Fruit fly (Drosophila melanogaster): ENCODE results near the gene CG32554.

Gene CG32554

dm6 chrX:17814783-17815182 is 37.7 kb downstream of the CG32554 start:
- peak; percentile 68 for TF ChIP-seq HLH106 (tag; optimal IDR thresholded peaks at IDR 0.05)
- TF ChIP-seq rgr (GFP tag; optimal IDR thresholded peaks at IDR 0.05): peak; percentile 65
- peak in 1 of 2 experiments; percentile 66 for TF ChIP-seq foxo (GFP tag; optimal IDR thresholded peaks at IDR 0.05)
- peak; percentile 62 for TF ChIP-seq br (GFP tag; optimal IDR thresholded peaks at IDR 0.05)
- TF ChIP-seq Jra (GFP tag; optimal IDR thresholded peaks at IDR 0.05): peak; percentile 57
- TF ChIP-seq dsf (GFP tag; optimal IDR thresholded peaks at IDR 0.05; ENCODE audit: borderline replicate concordance): no peak
- no peak for TF ChIP-seq Dfd (GFP tag; optimal IDR thresholded peaks at IDR 0.05)
- TF ChIP-seq Hnf4 (GFP tag; optimal IDR thresholded peaks at IDR 0.05): peak; percentile 72
- TF ChIP-seq N (GFP tag; optimal IDR thresholded peaks at IDR 0.05): no peak
- TF ChIP-seq sage (GFP tag; optimal IDR thresholded peaks at IDR 0.05): no peak
- no peak for TF ChIP-seq jim (GFP tag; optimal IDR thresholded peaks at IDR 0.05)
- TF ChIP-seq h (GFP tag; optimal IDR thresholded peaks at IDR 0.05): peak; percentile 70
- no peak for TF ChIP-seq sv (GFP tag; optimal IDR thresholded peaks at IDR 0.05)
- TF ChIP-seq brk (GFP tag; optimal IDR thresholded peaks at IDR 0.05): peak; percentile 59
- peak; percentile 72 for TF ChIP-seq ey (GFP tag; optimal IDR thresholded peaks at IDR 0.05)
- TF ChIP-seq CG9705 (GFP tag; optimal IDR thresholded peaks at IDR 0.05): no peak
- peak; percentile 85 for TF ChIP-seq OdsH (GFP tag; optimal IDR thresholded peaks at IDR 0.05)
- peak; percentile 33 for TF ChIP-seq woc (GFP tag; optimal IDR thresholded peaks at IDR 0.05)
- peak; percentile 68 for TF ChIP-seq fru (GFP tag; optimal IDR thresholded peaks at IDR 0.05)
- peak; percentile 37 for TF ChIP-seq dmrt93B (GFP tag; optimal IDR thresholded peaks at IDR 0.05)
- no peak for TF ChIP-seq CG32264 (GFP tag; optimal IDR thresholded peaks at IDR 0.05)
- TF ChIP-seq Sp1 (GFP tag; optimal IDR thresholded peaks at IDR 0.05): peak; percentile 71
- no peak for TF ChIP-seq Rel (GFP tag; optimal IDR thresholded peaks at IDR 0.05)
- no peak for TF ChIP-seq Rel (tag; optimal IDR thresholded peaks at IDR 0.05)
- peak; percentile 50 for TF ChIP-seq psq (GFP tag; optimal IDR thresholded peaks at IDR 0.05)
- no peak for TF ChIP-seq Abd-B (GFP tag; optimal IDR thresholded peaks at IDR 0.05)

dm6 chrX:17812193-17812592 is 40.3 kb downstream of the CG32554 start:
- TF ChIP-seq br (GFP tag; optimal IDR thresholded peaks at IDR 0.05): no peak
- TF ChIP-seq Rel (GFP tag; optimal IDR thresholded peaks at IDR 0.05): no peak
- no peak for TF ChIP-seq Rel (tag; optimal IDR thresholded peaks at IDR 0.05)
- TF ChIP-seq pan (optimal IDR thresholded peaks at IDR 0.05): no peak

- TF ChIP-seq psq (GFP tag; optimal IDR thresholded peaks at IDR 0.05): peak; percentile 28
- TF ChIP-seq HLH106 (tag; optimal IDR thresholded peaks at IDR 0.05): peak; percentile 61
- no peak for TF ChIP-seq woc (GFP tag; optimal IDR thresholded peaks at IDR 0.05)
- peak; percentile 46 for TF ChIP-seq h (GFP tag; optimal IDR thresholded peaks at IDR 0.05)
- TF ChIP-seq CG9705 (GFP tag; optimal IDR thresholded peaks at IDR 0.05): peak; percentile 12
- TF ChIP-seq dmrt93B (GFP tag; optimal IDR thresholded peaks at IDR 0.05): peak; percentile 32
- TF ChIP-seq rgr (GFP tag; optimal IDR thresholded peaks at IDR 0.05): peak; percentile 37
- no peak for TF ChIP-seq sage (GFP tag; optimal IDR thresholded peaks at IDR 0.05)
- TF ChIP-seq Sp1 (GFP tag; optimal IDR thresholded peaks at IDR 0.05): peak; percentile 68
- peak; percentile 49 for TF ChIP-seq fru (GFP tag; optimal IDR thresholded peaks at IDR 0.05)
- TF ChIP-seq ey (GFP tag; optimal IDR thresholded peaks at IDR 0.05): peak; percentile 19
- TF ChIP-seq Jra (GFP tag; optimal IDR thresholded peaks at IDR 0.05): no peak
- TF ChIP-seq Vsx2 (GFP tag; optimal IDR thresholded peaks at IDR 0.05; ENCODE audit: partially characterized antibody): no peak
- TF ChIP-seq tai (GFP tag; optimal IDR thresholded peaks at IDR 0.05): no peak
- TF ChIP-seq OdsH (GFP tag; optimal IDR thresholded peaks at IDR 0.05): peak; percentile 87
- peak in 1 of 2 experiments; percentile 66 for TF ChIP-seq foxo (GFP tag; optimal IDR thresholded peaks at IDR 0.05)
- TF ChIP-seq CG32264 (GFP tag; optimal IDR thresholded peaks at IDR 0.05): no peak
Measured at dm6 chrX:17806973-17807372, 45.5 kb downstream of the CG32554 start.

- TF ChIP-seq Vsx2 (GFP tag; optimal IDR thresholded peaks at IDR 0.05; ENCODE audit: partially characterized antibody): peak; percentile 25
- no peak for TF ChIP-seq CG32264 (GFP tag; optimal IDR thresholded peaks at IDR 0.05)
- no peak for TF ChIP-seq dmrt93B (GFP tag; optimal IDR thresholded peaks at IDR 0.05)
- TF ChIP-seq Jra (GFP tag; optimal IDR thresholded peaks at IDR 0.05): no peak
- TF ChIP-seq OdsH (GFP tag; optimal IDR thresholded peaks at IDR 0.05): no peak
Measured at dm6 chrX:17806335-17806734, 46.1 kb downstream of the CG32554 start.

dm6 chrX:17804048-17804447 is 48.4 kb downstream of the CG32554 start:
- no peak for TF ChIP-seq Hnf4 (GFP tag; optimal IDR thresholded peaks at IDR 0.05)
- peak; percentile 63 for TF ChIP-seq Vsx2 (GFP tag; optimal IDR thresholded peaks at IDR 0.05; ENCODE audit: partially characterized antibody)
- TF ChIP-seq h (GFP tag; optimal IDR thresholded peaks at IDR 0.05): no peak
- TF ChIP-seq Rel (GFP tag; optimal IDR thresholded peaks at IDR 0.05): no peak
- peak; percentile 79 for TF ChIP-seq Rel (tag; optimal IDR thresholded peaks at IDR 0.05)
- no peak for TF ChIP-seq GATAd (GFP tag; optimal IDR thresholded peaks at IDR 0.05)
- TF ChIP-seq CrebA (GFP tag; optimal IDR thresholded peaks at IDR 0.05; ENCODE audit: borderline replicate concordance): no peak
- no peak for TF ChIP-seq jim (GFP tag; optimal IDR thresholded peaks at IDR 0.05)
- no peak for TF ChIP-seq foxo (GFP tag; optimal IDR thresholded peaks at IDR 0.05)
- no peak for TF ChIP-seq usp (GFP tag; optimal IDR thresholded peaks at IDR 0.05)
- TF ChIP-seq sv (GFP tag; optimal IDR thresholded peaks at IDR 0.05): no peak
- no peak for TF ChIP-seq tai (GFP tag; optimal IDR thresholded peaks at IDR 0.05)
- peak; percentile 6 for TF ChIP-seq psq (GFP tag; optimal IDR thresholded peaks at IDR 0.05)
- TF ChIP-seq Hr83 (GFP tag; optimal IDR thresholded peaks at IDR 0.05; ENCODE audit: poor library complexity, severe bottlenecking): no peak
- no peak for TF ChIP-seq N (GFP tag; optimal IDR thresholded peaks at IDR 0.05)
- TF ChIP-seq dsf (GFP tag; optimal IDR thresholded peaks at IDR 0.05; ENCODE audit: borderline replicate concordance): no peak
- no peak for TF ChIP-seq rgr (GFP tag; optimal IDR thresholded peaks at IDR 0.05)
- no peak for TF ChIP-seq Sp1 (GFP tag; optimal IDR thresholded peaks at IDR 0.05)
